Fruit fly (Drosophila melanogaster) S2 (cell line): ENCODE measurements around the gene mri.

Experiments
- CG8478 ChIP-seq: fragments of >200 bp; optimal IDR thresholded peaks from 2 replicates; lab custom pipeline; 2018
- CTCF ChIP-seq, 2 experiments: fragments of >200 bp; optimal IDR thresholded peaks; 2 replicates each; lab custom pipeline; 2018

DNA sequence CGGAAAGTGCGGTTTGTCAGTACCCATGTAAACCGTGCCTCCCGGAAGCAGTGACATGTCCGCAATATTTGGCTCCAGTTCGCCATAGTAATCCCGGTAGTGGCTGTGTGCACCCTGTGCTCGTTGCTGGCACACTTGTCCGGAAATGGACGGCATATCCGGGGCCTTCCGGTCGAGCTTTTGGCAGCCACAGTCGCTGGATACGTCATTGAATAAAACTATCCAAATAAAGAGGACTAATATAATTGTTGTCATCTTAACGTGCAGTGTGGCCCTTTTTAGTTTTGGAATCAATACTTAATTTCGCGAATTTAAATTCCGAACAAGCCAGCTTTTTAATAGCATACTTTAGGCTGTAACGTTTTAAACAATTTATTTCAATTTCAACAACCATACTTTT, 24.0 kb upstream of the mri start, which contains the start of gene CG7049:
- no peak for TF ChIP-seq CTCF (optimal IDR thresholded peaks at IDR 0.05; lab: Kevin White, UChicago)
- no peak for TF ChIP-seq CG8478
